Fruit fly (Drosophila melanogaster) whole organism, embryonic: ENCODE results near the gene ca.

Experiments
- Aef1 ChIP-seq: fragments of 200-800 bp; sonication (Bioruptor generic); IDR thresholded peaks from 3 replicates; pipeline ENCODE4 v1.3.6; 2022; ENCODE audit warnings: missing biosample characterization, missing genetic modification characterization
- B-H2 ChIP-seq: fragments of 200-800 bp; sonication (Bioruptor generic); optimal IDR thresholded peaks from 2 replicates; lab custom pipeline; 2018; ENCODE audit warnings: missing biosample characterization, mild to moderate bottlenecking, missing genetic modification characterization
- Bdp1 ChIP-seq: fragments of 200-800 bp; sonication (Bioruptor generic); optimal IDR thresholded peaks from 3 replicates; lab custom pipeline; 2016; ENCODE audit warnings: missing biosample characterization, missing genetic modification characterization
- BtbVII ChIP-seq: fragments of 200-800 bp; sonication (Bioruptor generic); optimal IDR thresholded peaks from 3 replicates; lab custom pipeline; 2017; ENCODE audit warnings: missing biosample characterization, mild to moderate bottlenecking, missing genetic modification characterization
- CG10209 ChIP-seq: fragments of 200-800 bp; sonication (Bioruptor generic); optimal IDR thresholded peaks from 3 replicates; lab custom pipeline; 2017; ENCODE audit warnings: missing biosample characterization, mild to moderate bottlenecking, missing genetic modification characterization, missing genetic modification reagents
- CG10366 ChIP-seq: fragments of 200-800 bp; sonication (Bioruptor generic); IDR thresholded peaks from 2 replicates; pipeline ENCODE4 v1.3.6; 2022; ENCODE audit warnings: missing biosample characterization, missing genetic modification characterization
- CG10431 ChIP-seq: fragments of 200-800 bp; sonication (Bioruptor generic); optimal IDR thresholded peaks from 3 replicates; lab custom pipeline; 2018; ENCODE audit warnings: missing biosample characterization, mild to moderate bottlenecking, missing genetic modification characterization
- CG11085 ChIP-seq: fragments of 200-800 bp; sonication (Bioruptor generic); IDR thresholded peaks from 2 replicates; pipeline ENCODE4 v1.3.6; 2022; ENCODE audit warnings: missing biosample characterization, missing genetic modification characterization
- CG13287 ChIP-seq: fragments of 200-800 bp; sonication (Bioruptor generic); IDR thresholded peaks from 2 replicates; pipeline ENCODE4 v1.3.6; 2022; ENCODE audit warnings: missing biosample characterization, missing genetic modification characterization; ENCODE audit not compliant: partially characterized antibody
- CG13775 ChIP-seq: fragments of 200-800 bp; sonication (Bioruptor generic); optimal IDR thresholded peaks from 3 replicates; lab custom pipeline; 2017; ENCODE audit warnings: missing biosample characterization, mild to moderate bottlenecking, missing genetic modification characterization
- CG15479 ChIP-seq: fragments of 200-800 bp; sonication (Bioruptor generic); optimal IDR thresholded peaks from 3 replicates; lab custom pipeline; 2019; ENCODE audit warnings: missing biosample characterization, mild to moderate bottlenecking, missing genetic modification characterization, moderate library complexity
- CG18011 ChIP-seq: fragments of 200-800 bp; sonication (Bioruptor generic); optimal IDR thresholded peaks from 2 replicates; lab custom pipeline; 2017; ENCODE audit warnings: missing biosample characterization, missing genetic modification characterization, mild to moderate bottlenecking, moderate library complexity, missing genotype
- CG18599 ChIP-seq: fragments of 200-800 bp; sonication (Bioruptor generic); optimal IDR thresholded peaks from 3 replicates; lab custom pipeline; 2017; ENCODE audit warnings: missing biosample characterization, missing genetic modification characterization, mild to moderate bottlenecking, moderate library complexity, missing genetic modification reagents
- CG31224 ChIP-seq: fragments of 200-800 bp; sonication (Bioruptor generic); IDR thresholded peaks from 2 replicates; pipeline ENCODE4 v1.3.6; 2022; ENCODE audit warnings: missing biosample characterization, missing genetic modification characterization
- CG3281 ChIP-seq: fragments of 200-800 bp; sonication (Bioruptor generic); optimal IDR thresholded peaks from 3 replicates; lab custom pipeline; 2017; ENCODE audit warnings: missing biosample characterization, mild to moderate bottlenecking, missing genetic modification characterization
- CG6254 ChIP-seq: fragments of 200-800 bp; sonication (Bioruptor generic); optimal IDR thresholded peaks from 3 replicates; lab custom pipeline; 2017; ENCODE audit warnings: mild to moderate bottlenecking, missing biosample characterization, missing genetic modification reagents, missing genetic modification characterization
- CG7839 ChIP-seq: fragments of 200-800 bp; sonication (Bioruptor generic); optimal IDR thresholded peaks from 3 replicates; lab custom pipeline; 2018; ENCODE audit warnings: missing biosample characterization, mild to moderate bottlenecking, missing genetic modification characterization, moderate library complexity
- CG8388 ChIP-seq: fragments of 200-800 bp; sonication (Bioruptor generic); optimal IDR thresholded peaks from 2 replicates; lab custom pipeline; 2019; ENCODE audit warnings: missing biosample characterization, mild to moderate bottlenecking, missing genetic modification characterization, moderate library complexity
- CG9797 ChIP-seq: fragments of 200-800 bp; sonication (Bioruptor generic); optimal IDR thresholded peaks from 3 replicates; lab custom pipeline; 2018; ENCODE audit warnings: missing biosample characterization, mild to moderate bottlenecking, missing genetic modification characterization
- Dbx ChIP-seq: fragments of 200-800 bp; sonication (Bioruptor generic); IDR thresholded peaks from 3 replicates; pipeline ENCODE4 v1.3.6; 2022; ENCODE audit warnings: missing biosample characterization, missing genetic modification characterization
- Fer2 ChIP-seq: fragments of 200-800 bp; sonication (Bioruptor generic); optimal IDR thresholded peaks from 2 replicates; lab custom pipeline; 2018; ENCODE audit warnings: missing biosample characterization, mild to moderate bottlenecking, missing genetic modification characterization, moderate library complexity
- HLH4C ChIP-seq: fragments of 200-800 bp; sonication (Bioruptor generic); IDR thresholded peaks from 3 replicates; pipeline ENCODE4 v1.3.6; 2022; ENCODE audit warnings: missing biosample characterization, missing genetic modification characterization; ENCODE audit not compliant: partially characterized antibody
- Hey ChIP-seq: fragments of 200-800 bp; sonication (Bioruptor generic); optimal IDR thresholded peaks from 3 replicates; lab custom pipeline; 2018; ENCODE audit warnings: missing biosample characterization, mild to moderate bottlenecking, missing genetic modification characterization
- Hr78 ChIP-seq, 2 experiments: fragments of 200-800 bp in 1 of 2; fragments of >200 bp in 1 of 2; sonication (Bioruptor generic) in 1 of 2; optimal IDR thresholded peaks; 2 replicates each; lab custom pipeline; 2017 to 2019; ENCODE audit warnings: missing biosample characterization in 2 of 2, missing genetic modification characterization in 2 of 2, mild to moderate bottlenecking in 1 of 2, moderate library complexity in 1 of 2
- Jarid2 ChIP-seq: fragments of 200-800 bp; sonication (Bioruptor generic); optimal IDR thresholded peaks from 3 replicates; lab custom pipeline; 2017; ENCODE audit warnings: mild to moderate bottlenecking, missing biosample characterization, missing genetic modification reagents, missing genetic modification characterization
- Lpt ChIP-seq: fragments of >200 bp; optimal IDR thresholded peaks from 2 replicates; lab custom pipeline; 2018; ENCODE audit warnings: missing biosample characterization, missing genetic modification characterization
- Oli ChIP-seq: fragments of 200-800 bp; sonication (Bioruptor generic); optimal IDR thresholded peaks from 2 replicates; lab custom pipeline; 2018; ENCODE audit warnings: missing biosample characterization, mild to moderate bottlenecking, missing genetic modification characterization, moderate library complexity
- Scr ChIP-seq: fragments of 200-800 bp; sonication (Bioruptor generic); IDR thresholded peaks from 2 replicates; pipeline ENCODE4 v1.3.6; 2022; ENCODE audit warnings: missing biosample characterization, missing genetic modification characterization; ENCODE audit not compliant: partially characterized antibody
- Sox100B ChIP-seq: fragments of 200-800 bp; sonication (Bioruptor generic); optimal IDR thresholded peaks from 3 replicates; lab custom pipeline; 2018; ENCODE audit warnings: missing biosample characterization, mild to moderate bottlenecking, missing genetic modification characterization
- Sry-β ChIP-seq: fragments of 200-800 bp; sonication (Bioruptor generic); optimal IDR thresholded peaks from 2 replicates; lab custom pipeline; 2018; ENCODE audit warnings: missing biosample characterization, mild to moderate bottlenecking, missing genetic modification characterization, moderate library complexity
- TFAM ChIP-seq: fragments of 200-800 bp; sonication (Bioruptor generic); optimal IDR thresholded peaks from 2 replicates; lab custom pipeline; 2017; ENCODE audit warnings: missing biosample characterization, missing genetic modification characterization, inconsistent platforms
- Taf1 ChIP-seq: fragments of 200-800 bp; sonication (Bioruptor generic); IDR thresholded peaks from 2 replicates; pipeline ENCODE4 v1.3.6; 2022; ENCODE audit warnings: missing biosample characterization, missing genetic modification characterization
- YL-1 ChIP-seq: fragments of 200-800 bp; sonication (Bioruptor generic); optimal IDR thresholded peaks from 3 replicates; lab custom pipeline; 2017; ENCODE audit warnings: missing biosample characterization, mild to moderate bottlenecking, missing genetic modification characterization
- amos ChIP-seq: fragments of 200-800 bp; sonication (Bioruptor generic); IDR thresholded peaks from 2 replicates; pipeline ENCODE4 v1.3.6; 2022; ENCODE audit warnings: missing biosample characterization, missing genetic modification characterization; ENCODE audit not compliant: partially characterized antibody
- ase ChIP-seq: fragments of 200-800 bp; sonication (Bioruptor generic); IDR thresholded peaks from 3 replicates; pipeline ENCODE4 v1.3.6; 2022; ENCODE audit warnings: missing biosample characterization, missing genetic modification characterization
- chm ChIP-seq: fragments of 200-800 bp; sonication (Bioruptor generic); IDR thresholded peaks from 2 replicates; pipeline ENCODE4 v1.3.6; 2022; ENCODE audit warnings: missing biosample characterization, missing genetic modification characterization
- corto ChIP-seq: fragments of 200-800 bp; sonication (Bioruptor generic); optimal IDR thresholded peaks from 2 replicates; lab custom pipeline; 2016; ENCODE audit warnings: missing biosample characterization, mild to moderate bottlenecking, missing genetic modification characterization, moderate library complexity
- dpn ChIP-seq, 2 experiments: fragments of 200-800 bp; sonication (Bioruptor generic); optimal IDR thresholded peaks; 3 replicates each; lab custom pipeline; 2016; ENCODE audit warnings: missing biosample characterization in 2 of 2, missing genetic modification characterization in 2 of 2
- esg ChIP-seq: fragments of 200-800 bp; sonication (Bioruptor generic); conservative IDR thresholded peaks from 2 replicates; pipeline ENCODE4 v1.3.6; 2022; ENCODE audit warnings: missing biosample characterization, missing genetic modification characterization
- peb ChIP-seq: fragments of 200-800 bp; sonication (Bioruptor generic); IDR thresholded peaks from 2 replicates; pipeline ENCODE4 v1.3.6; 2022; ENCODE audit warnings: missing biosample characterization, missing genetic modification characterization
- pita ChIP-seq: fragments of 200-800 bp; sonication (Bioruptor generic); optimal IDR thresholded peaks from 2 replicates; lab custom pipeline; 2017; ENCODE audit warnings: missing biosample characterization, mild to moderate bottlenecking, missing genetic modification characterization
- pum ChIP-seq: fragments of 200-800 bp; sonication (Bioruptor generic); optimal IDR thresholded peaks from 2 replicates; lab custom pipeline; 2016; ENCODE audit warnings: missing biosample characterization, missing genetic modification characterization
- pzg ChIP-seq: fragments of 200-800 bp; sonication (Bioruptor generic); optimal IDR thresholded peaks from 3 replicates; lab custom pipeline; 2018; ENCODE audit warnings: missing biosample characterization, mild to moderate bottlenecking, missing genetic modification characterization, moderate library complexity
- rib ChIP-seq: fragments of 200-800 bp; sonication (Bioruptor generic); IDR thresholded peaks from 2 replicates; pipeline ENCODE4 v1.3.6; 2022; ENCODE audit warnings: missing biosample characterization, missing genetic modification characterization
- run ChIP-seq: fragments of 200-800 bp; sonication (Bioruptor generic); optimal IDR thresholded peaks from 3 replicates; lab custom pipeline; 2018; ENCODE audit warnings: missing biosample characterization, mild to moderate bottlenecking, missing genetic modification characterization
- sima ChIP-seq: fragments of 200-800 bp; sonication (Bioruptor generic); optimal IDR thresholded peaks from 2 replicates; lab custom pipeline; 2016; ENCODE audit warnings: missing biosample characterization, missing genetic modification characterization
- sisA ChIP-seq: fragments of 200-800 bp; sonication (Bioruptor generic); IDR thresholded peaks from 2 replicates; pipeline ENCODE4 v1.3.6; 2022; ENCODE audit warnings: missing biosample characterization, missing genetic modification characterization
- slp2 ChIP-seq: fragments of 200-800 bp; sonication (Bioruptor generic); optimal IDR thresholded peaks from 2 replicates; lab custom pipeline; 2016; ENCODE audit warnings: missing biosample characterization, missing genetic modification characterization
- sob ChIP-seq: fragments of 200-800 bp; sonication (Bioruptor generic); IDR thresholded peaks from 2 replicates; pipeline ENCODE4 v1.3.6; 2022; ENCODE audit warnings: missing biosample characterization, missing genetic modification characterization

Gene ca

DNA sequence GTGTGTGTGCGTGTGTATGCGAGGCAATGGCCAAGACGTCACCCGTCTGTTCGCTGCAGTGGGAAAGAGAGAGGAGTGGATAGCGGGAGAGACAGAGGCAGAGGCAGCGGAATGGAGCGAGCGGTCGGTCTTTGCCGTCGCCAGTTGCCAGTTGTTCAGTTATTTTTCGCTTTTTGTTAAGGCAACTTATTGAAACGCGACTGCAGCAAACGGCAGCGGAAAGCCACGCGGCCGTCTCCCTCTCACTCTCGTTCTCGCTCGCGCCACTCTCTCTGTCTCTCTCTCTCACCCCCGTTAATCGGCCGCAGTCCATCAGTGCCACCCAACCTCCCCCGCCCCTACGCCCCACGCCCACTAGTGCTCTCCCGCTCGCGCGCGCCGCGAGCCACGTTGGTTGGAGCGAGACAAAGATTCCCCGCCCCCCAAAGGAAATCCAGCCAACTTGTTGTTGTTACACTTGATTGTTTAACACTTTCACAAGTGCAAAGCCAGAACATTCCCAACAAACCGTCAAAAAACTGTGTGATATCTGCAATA lies 33.7 kb upstream of the ca start (continued):
- peak; percentile 96 for TF ChIP-seq Jarid2
- no peak for TF ChIP-seq Sry-β (GFP tag; lab: Kevin White, UChicago)
- TF ChIP-seq CG7839 (tag; lab: Kevin White, UChicago), result no peak
- peak; percentile 62 for TF ChIP-seq BtbVII (GFP tag; lab: Kevin White, UChicago)
- no peak for TF ChIP-seq CG13775 (GFP tag; lab: Kevin White, UChicago)
- no peak for TF ChIP-seq esg (GFP tag; lab: Robert Waterston, UW)
- TF ChIP-seq run (tag; lab: Kevin White, UChicago), result no peak
- no peak for TF ChIP-seq ase (GFP tag; lab: Robert Waterston, UW)
- TF ChIP-seq CG11085, result no peak
- no peak for TF ChIP-seq Lpt (GFP tag; lab: Kevin White, UChicago)
- TF ChIP-seq rib (GFP tag; lab: Robert Waterston, UW), result peak; percentile 68
- peak; percentile 24 for TF ChIP-seq CG10431 (GFP tag; lab: Kevin White, UChicago)
- TF ChIP-seq B-H2 (GFP tag; lab: Kevin White, UChicago), result peak; percentile 11
- no peak for TF ChIP-seq slp2 (GFP tag; lab: Kevin White, UChicago)
- TF ChIP-seq CG13287 (GFP tag; lab: Robert Waterston, UW), result peak; percentile 61; the same call in 1 of the 2 replicates
- peak; percentile 60; the same call in 1 of the 2 replicates for TF ChIP-seq sob (GFP tag; lab: Robert Waterston, UW)
- TF ChIP-seq amos, result peak; percentile 29; the same call in 1 of the 2 replicates
- TF ChIP-seq pzg (GFP tag; lab: Kevin White, UChicago), result peak; percentile 11
- TF ChIP-seq CG9797, result no peak
- no peak for TF ChIP-seq sisA (GFP tag; lab: Robert Waterston, UW)
- peak; percentile 51 for TF ChIP-seq Hey (tag; lab: Kevin White, UChicago)
- TF ChIP-seq Bdp1 (GFP tag; lab: Kevin White, UChicago), result no peak
- peak; percentile 6 for TF ChIP-seq CG10209 (GFP tag; lab: Kevin White, UChicago)
- no peak; the same call in 1 of the 2 replicates for TF ChIP-seq CG31224 (GFP tag; lab: Robert Waterston, UW)
- TF ChIP-seq Scr, result peak; percentile 47
- TF ChIP-seq CG18599 (GFP tag; lab: Kevin White, UChicago), result peak; percentile 69
- peak; percentile 23 for TF ChIP-seq CG6254 (GFP tag; lab: Kevin White, UChicago)
- TF ChIP-seq corto (GFP tag; lab: Kevin White, UChicago), result no peak
- TF ChIP-seq YL-1 (GFP tag; lab: Kevin White, UChicago), result peak; percentile 71
- TF ChIP-seq pita (GFP tag; lab: Kevin White, UChicago), result no peak

DNA sequence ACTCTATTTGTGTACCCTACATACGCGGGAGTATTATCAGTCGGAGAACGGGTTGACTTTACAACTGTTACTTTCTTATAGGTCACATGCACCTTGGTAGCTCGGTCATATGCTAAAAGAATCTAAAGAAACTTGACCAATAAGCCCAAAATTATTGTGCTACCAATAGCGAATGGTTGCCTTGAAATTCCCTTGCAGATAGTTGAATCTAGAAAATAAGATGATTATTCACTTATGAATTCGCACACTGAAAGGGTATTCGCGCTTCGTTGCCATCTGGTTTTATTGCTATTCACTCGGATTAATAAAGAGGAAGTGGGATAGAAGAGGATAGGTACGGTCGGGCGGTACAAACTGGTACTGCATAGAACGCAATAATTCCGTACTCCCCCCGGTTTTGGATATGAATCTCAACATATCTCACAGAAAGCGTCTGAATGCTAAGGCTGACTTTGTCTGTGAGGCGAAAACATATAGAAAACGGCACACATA lies 32.7 kb upstream of the ca start:
- TF ChIP-seq CG11085 (0 out of 2 replicates have a peak, but pooled peaks have one; percentile 28), sima (GFP tag; lab: Kevin White, UChicago) (no peak), Fer2 (peak; percentile 62), CG18011 (GFP tag; lab: Kevin White, UChicago) (peak; percentile 25), esg (GFP tag; lab: Robert Waterston, UW) (peak; percentile 60), CG15479 (GFP tag; lab: Kevin White, UChicago) (no peak), CG3281 (GFP tag; lab: Kevin White, UChicago) (peak; percentile 77), Dbx (GFP tag; lab: Robert Waterston, UW) (peak; percentile 85), CG8388 (peak; percentile 50), Oli (tag; lab: Kevin White, UChicago) (peak; percentile 76), pum (GFP tag; lab: Kevin White, UChicago) (peak; percentile 67), Taf1 (GFP tag; lab: Robert Waterston, UW) (peak; percentile 80; the same call in 1 of the 2 replicates), TFAM (no peak), chm (peak; percentile 53; the same call in 1 of the 2 replicates), peb (GFP tag; lab: Robert Waterston, UW) (peak; percentile 52; the same call in 1 of the 2 replicates), CG10366 (GFP tag; lab: Robert Waterston, UW) (peak; percentile 66), dpn (GFP tag; optimal IDR thresholded peaks at IDR 0.05; lab: Kevin White, UChicago) (peak; percentile 76 to 88), Aef1 (GFP tag; lab: Robert Waterston, UW) (peak; percentile 73), HLH4C (GFP tag; lab: Robert Waterston, UW) (no peak), Hr78 (GFP tag; optimal IDR thresholded peaks at IDR 0.05; lab: Kevin White, UChicago) (no peak), Sox100B (GFP tag; lab: Kevin White, UChicago) (peak; percentile 72)
